Worm (Caenorhabditis elegans): ENCODE results near the gene K07E1.1.

DNA sequence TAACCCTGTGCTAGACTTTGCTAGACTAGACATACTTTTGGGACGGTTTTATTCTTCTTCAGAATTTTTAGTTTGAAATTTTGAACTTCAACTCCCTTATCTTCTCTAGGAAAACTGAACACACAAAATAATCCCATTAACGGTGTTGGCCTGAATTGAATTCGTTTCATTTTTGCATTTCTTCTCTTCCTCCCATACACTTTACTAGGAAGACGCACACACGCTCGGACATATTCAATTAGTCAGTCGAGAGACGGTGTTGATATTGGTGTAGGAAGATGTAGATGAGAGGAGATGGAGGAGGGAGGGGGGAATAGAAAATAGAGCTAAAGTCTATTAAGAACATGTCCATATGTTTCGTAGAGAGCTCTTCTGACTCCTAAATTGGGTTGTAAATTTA is 23.8 kb downstream of the K07E1.1 start:
- TF ChIP-seq sptf-1 (tag; optimal IDR thresholded peaks at IDR 0.05), result no peak
- TF ChIP-seq pqm-1 (tag; optimal IDR thresholded peaks at IDR 0.05), result no peak
- no peak for TF ChIP-seq snpc-4 (tag; optimal IDR thresholded peaks at IDR 0.05)
- TF ChIP-seq sox-4 (tag; optimal IDR thresholded peaks at IDR 0.05), result no peak
- no peak for TF ChIP-seq elt-3 (tag; optimal IDR thresholded peaks at IDR 0.05)
- no peak for TF ChIP-seq mdl-1 (tag; optimal IDR thresholded peaks at IDR 0.05)
- no peak for TF ChIP-seq tbx-2 (tag; optimal IDR thresholded peaks at IDR 0.05)
- TF ChIP-seq nhr-12 (tag; optimal IDR thresholded peaks at IDR 0.05), result no peak
- TF ChIP-seq nhr-237 (tag; optimal IDR thresholded peaks at IDR 0.05), result no peak
